Worm (Caenorhabditis elegans) whole organism, midembryonic: ENCODE data around the gene nmur-1.

Source experiments
- cog-1 ChIP-seq: sonication (generic microtip); optimal IDR thresholded peaks from 2 replicates; lab custom pipeline; 2016; ENCODE audit warnings: missing genetic modification characterization, missing compliant biosample characterization
- flt-1 ChIP-seq: fragments of 200-800 bp; sonication (Bioruptor generic); IDR thresholded peaks from 2 replicates; pipeline ENCODE4 v1.3.6; 2022; ENCODE audit warnings: missing genetic modification characterization, missing compliant biosample characterization
- klf-2 ChIP-seq: fragments of 200-800 bp; sonication (Bioruptor generic); conservative IDR thresholded peaks from 2 replicates; pipeline ENCODE4 v1.3.6; 2022; ENCODE audit warnings: missing genetic modification reagents, missing genetic modification characterization, missing compliant biosample characterization
- med-1 ChIP-seq: sonication (generic microtip); optimal IDR thresholded peaks from 2 replicates; lab custom pipeline; 2017; ENCODE audit warnings: missing genetic modification characterization, mild to moderate bottlenecking, missing compliant biosample characterization, antibody characterized with exemption, missing genetic modification reagents; ENCODE audit not compliant: insufficient read depth
- ref-1 ChIP-seq: fragments of 200-800 bp; sonication (Bioruptor generic); conservative IDR thresholded peaks from 2 replicates; pipeline ENCODE4 v1.3.6; 2022; ENCODE audit warnings: missing genetic modification reagents, missing genetic modification characterization, missing compliant biosample characterization
- tab-1 ChIP-seq: fragments of 200-800 bp; sonication (Bioruptor generic); IDR thresholded peaks from 2 replicates; pipeline ENCODE4 v1.3.6; 2022; ENCODE audit warnings: missing genetic modification characterization, missing compliant biosample characterization
- ztf-23 ChIP-seq: fragments of 200-800 bp; sonication (Bioruptor generic); IDR thresholded peaks from 2 replicates; pipeline ENCODE4 v1.3.6; 2022; ENCODE audit warnings: missing genetic modification reagents, missing genetic modification characterization, missing compliant biosample characterization
- ztf-29 ChIP-seq: fragments of 200-800 bp; sonication (Bioruptor generic); IDR thresholded peaks from 2 replicates; pipeline ENCODE4 v1.3.6; 2022; ENCODE audit warnings: missing genetic modification reagents, missing genetic modification characterization, missing compliant biosample characterization

DNA sequence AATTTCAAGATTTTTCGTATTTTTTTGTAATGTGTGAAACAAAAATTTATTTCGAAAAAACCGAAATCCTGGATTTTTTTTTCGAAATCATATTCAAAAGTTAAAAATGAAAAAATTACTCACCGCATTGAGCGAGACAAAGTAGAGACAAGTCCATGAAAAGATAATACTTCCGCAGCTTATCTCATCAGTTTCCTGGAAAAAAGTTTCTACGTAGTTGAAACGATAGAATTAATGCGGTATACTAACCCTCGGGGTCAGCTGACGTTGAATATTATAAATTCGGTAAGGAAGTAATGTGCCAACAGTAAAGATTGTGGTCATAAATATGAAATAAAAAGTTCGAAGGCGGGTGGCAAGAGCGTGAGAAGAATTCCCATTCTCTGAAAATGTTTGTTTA is 22.8 kb upstream of the nmur-1 start:
- TF ChIP-seq klf-2 (GFP tag; lab: Robert Waterston, UW): no peak
- no peak for TF ChIP-seq flt-1 (GFP tag; lab: Robert Waterston, UW)
- no peak for TF ChIP-seq ztf-29 (GFP tag; lab: Robert Waterston, UW)
- no peak for TF ChIP-seq tab-1 (GFP tag; lab: Robert Waterston, UW)
- no peak for TF ChIP-seq ztf-23
- TF ChIP-seq med-1 (GFP tag; lab: Kevin White, UChicago): no peak
- no peak for TF ChIP-seq ref-1 (GFP tag; lab: Robert Waterston, UW)
- TF ChIP-seq cog-1: no peak
